Fruit fly (Drosophila melanogaster): ENCODE data around the gene CG5412.

Gene CG5412

dm6 chr3R:20576789-20577188 lies at the start of gene CG5412, which contains the start of gene TFAM:
Gene CG5412 (plus strand): TSS chr3R:20577053.
Gene TFAM (minus strand): TSS chr3R:20577010.
- no peak for TF ChIP-seq h (optimal IDR thresholded peaks at IDR 0.05)
- no peak for TF ChIP-seq insv (optimal IDR thresholded peaks at IDR 0.05)

- TF ChIP-seq ttk (optimal IDR thresholded peaks at IDR 0.05) (no peak), insv (optimal IDR thresholded peaks at IDR 0.05) (no peak), Sin3A (optimal IDR thresholded peaks at IDR 0.05) (no peak), psq (optimal IDR thresholded peaks at IDR 0.05) (no peak), h (optimal IDR thresholded peaks at IDR 0.05) (no peak), Myc (optimal IDR thresholded peaks at IDR 0.05) (no peak)
Observed at dm6 chr3R:20534575-20534974, 42.3 kb upstream of the CG5412 start, which contains the start of the genes MtnE and MtnD. Gene MtnE (minus strand): TSS chr3R:20534704. Gene MtnD (plus strand): TSS chr3R:20534962.

dm6 chr3R:20542283-20543144 lies 34.3 kb upstream of the CG5412 start:
- TF ChIP-seq insv (optimal IDR thresholded peaks at IDR 0.05): no peak
- no peak for TF ChIP-seq psq (optimal IDR thresholded peaks at IDR 0.05)
- TF ChIP-seq ttk (optimal IDR thresholded peaks at IDR 0.05): no peak
- TF ChIP-seq h (optimal IDR thresholded peaks at IDR 0.05): no peak
- no peak for TF ChIP-seq Myc (optimal IDR thresholded peaks at IDR 0.05)

- TF ChIP-seq psq (optimal IDR thresholded peaks at IDR 0.05) (no peak), ttk (optimal IDR thresholded peaks at IDR 0.05) (no peak), Sin3A (optimal IDR thresholded peaks at IDR 0.05) (no peak), Myc (optimal IDR thresholded peaks at IDR 0.05) (no peak), h (optimal IDR thresholded peaks at IDR 0.05) (no peak), insv (optimal IDR thresholded peaks at IDR 0.05) (no peak)
Observed at dm6 chr3R:20543220-20543619, 33.6 kb upstream of the CG5412 start.

- no peak for TF ChIP-seq insv (optimal IDR thresholded peaks at IDR 0.05)
- no peak for TF ChIP-seq h (optimal IDR thresholded peaks at IDR 0.05)
- no peak for TF ChIP-seq Sin3A (optimal IDR thresholded peaks at IDR 0.05)
- TF ChIP-seq ttk (optimal IDR thresholded peaks at IDR 0.05): no peak
- no peak for TF ChIP-seq Myc (optimal IDR thresholded peaks at IDR 0.05)
- TF ChIP-seq psq (optimal IDR thresholded peaks at IDR 0.05): no peak
Observed at dm6 chr3R:20543719-20544118, 33.1 kb upstream of the CG5412 start.

- TF ChIP-seq Sin3A (optimal IDR thresholded peaks at IDR 0.05) (no peak), h (optimal IDR thresholded peaks at IDR 0.05) (no peak), Myc (optimal IDR thresholded peaks at IDR 0.05) (no peak), psq (optimal IDR thresholded peaks at IDR 0.05) (no peak), insv (optimal IDR thresholded peaks at IDR 0.05) (no peak), ttk (optimal IDR thresholded peaks at IDR 0.05) (no peak)
Observed at dm6 chr3R:20544952-20545351, 31.9 kb upstream of the CG5412 start.

dm6 chr3R:20545678-20546077 lies 31.2 kb upstream of the CG5412 start:
- TF ChIP-seq Sin3A (optimal IDR thresholded peaks at IDR 0.05) (no peak), h (optimal IDR thresholded peaks at IDR 0.05) (no peak), Myc (optimal IDR thresholded peaks at IDR 0.05) (no peak), insv (optimal IDR thresholded peaks at IDR 0.05) (no peak), ttk (optimal IDR thresholded peaks at IDR 0.05) (no peak)

dm6 chr3R:20546662-20547620 lies 29.9 kb upstream of the CG5412 start:
- TF ChIP-seq ttk (optimal IDR thresholded peaks at IDR 0.05) (no peak), Sin3A (optimal IDR thresholded peaks at IDR 0.05) (no peak), Myc (optimal IDR thresholded peaks at IDR 0.05) (no peak), psq (optimal IDR thresholded peaks at IDR 0.05) (no peak), h (optimal IDR thresholded peaks at IDR 0.05) (no peak), insv (optimal IDR thresholded peaks at IDR 0.05) (no peak)

- TF ChIP-seq Sin3A (optimal IDR thresholded peaks at IDR 0.05) (no peak), Myc (optimal IDR thresholded peaks at IDR 0.05) (no peak), insv (optimal IDR thresholded peaks at IDR 0.05) (no peak), h (optimal IDR thresholded peaks at IDR 0.05) (no peak), psq (optimal IDR thresholded peaks at IDR 0.05) (no peak), ttk (optimal IDR thresholded peaks at IDR 0.05) (no peak)
Observed at dm6 chr3R:20547758-20548157, 29.1 kb upstream of the CG5412 start.

- no peak for TF ChIP-seq insv (optimal IDR thresholded peaks at IDR 0.05)
- no peak for TF ChIP-seq psq (optimal IDR thresholded peaks at IDR 0.05)
- TF ChIP-seq h (optimal IDR thresholded peaks at IDR 0.05): no peak
- TF ChIP-seq ttk (optimal IDR thresholded peaks at IDR 0.05): no peak
- TF ChIP-seq Myc (optimal IDR thresholded peaks at IDR 0.05): no peak
Observed at dm6 chr3R:20548255-20548654, 28.6 kb upstream of the CG5412 start.

- TF ChIP-seq insv (optimal IDR thresholded peaks at IDR 0.05) (no peak), Sin3A (optimal IDR thresholded peaks at IDR 0.05) (no peak), ttk (optimal IDR thresholded peaks at IDR 0.05) (no peak), psq (optimal IDR thresholded peaks at IDR 0.05) (no peak), h (optimal IDR thresholded peaks at IDR 0.05) (no peak), Myc (optimal IDR thresholded peaks at IDR 0.05) (no peak)
Observed at dm6 chr3R:20549017-20549854, 27.6 kb upstream of the CG5412 start.
